Worm (Caenorhabditis elegans): ENCODE results near the gene C44B7.11.
A peak's percentile ranks its signal among the peaks of the same experiment; 100 is the strongest.

The C44B7.11 gene

ce11 chrII:6936528-6936927, 39.2 kb upstream of the C44B7.11 start:
- TF ChIP-seq nhr-80 (tag; optimal IDR thresholded peaks at IDR 0.05), result peak; percentile 38
- TF ChIP-seq nfyb-1 (GFP tag; IDR thresholded peaks at IDR 0.05), result no peak

ce11 chrII:6935975-6936374, 38.6 kb upstream of the C44B7.11 start:
- TF ChIP-seq mcd-1 (GFP tag; IDR thresholded peaks at IDR 0.05) (no peak), mxl-1 (tag; optimal IDR thresholded peaks at IDR 0.05) (no peak), nhr-80 (tag; optimal IDR thresholded peaks at IDR 0.05) (peak; percentile 2)

ce11 chrII:6934729-6935128, 37.4 kb upstream of the C44B7.11 start:
- TF ChIP-seq Y56A3A.18 (GFP tag; IDR thresholded peaks at IDR 0.05), result no peak
- no peak for TF ChIP-seq rcor-1 (GFP tag; IDR thresholded peaks at IDR 0.05)
- no peak for TF ChIP-seq madf-8 (GFP tag; conservative IDR thresholded peaks at IDR 0.05)
- TF ChIP-seq repo-1 (tag; optimal IDR thresholded peaks at IDR 0.05), result no peak
- no peak for TF ChIP-seq K11D2.4 (GFP tag; IDR thresholded peaks at IDR 0.05)
- no peak for TF ChIP-seq T07F8.4 (tag; optimal IDR thresholded peaks at IDR 0.05)
- no peak for TF ChIP-seq lin-26 (GFP tag; IDR thresholded peaks at IDR 0.05)
- no peak for TF ChIP-seq sea-2 (GFP tag; IDR thresholded peaks at IDR 0.05)
- no peak for TF ChIP-seq Y95B8A.8 (GFP tag; IDR thresholded peaks at IDR 0.05)
- no peak for TF ChIP-seq mes-4 (tag; optimal IDR thresholded peaks at IDR 0.05)
- TF ChIP-seq F33H1.4 (GFP tag; IDR thresholded peaks at IDR 0.05), result no peak
- TF ChIP-seq attf-5 (GFP tag; optimal IDR thresholded peaks at IDR 0.05), result no peak
- TF ChIP-seq mel-28 (tag; optimal IDR thresholded peaks at IDR 0.05; ENCODE audit: borderline replicate concordance), result no peak
- TF ChIP-seq F55B11.4 (tag; optimal IDR thresholded peaks at IDR 0.05; ENCODE audit: borderline replicate concordance, insufficient read depth), result no peak
- no peak for TF ChIP-seq attf-3 (GFP tag; conservative IDR thresholded peaks at IDR 0.05)
- no peak for TF ChIP-seq hmg-1.2 (GFP tag; IDR thresholded peaks at IDR 0.05)

- TF ChIP-seq dox-1 (GFP tag; IDR thresholded peaks at IDR 0.05) (no peak), lsl-1 (GFP tag; optimal IDR thresholded peaks at IDR 0.05) (no peak), ztf-18 (tag; optimal IDR thresholded peaks at IDR 0.05) (no peak), nhr-80 (tag; optimal IDR thresholded peaks at IDR 0.05) (peak; percentile 11), egl-44 (GFP tag; IDR thresholded peaks at IDR 0.05) (no peak), tbx-9 (tag; optimal IDR thresholded peaks at IDR 0.05; ENCODE audit: borderline replicate concordance) (no peak)
These were observed 35.6 kb upstream of the C44B7.11 start for ce11 chrII:6932978-6933377.

ce11 chrII:6930072-6930471, 32.7 kb upstream of the C44B7.11 start:
- TF ChIP-seq sptf-2 (GFP tag; optimal IDR thresholded peaks at IDR 0.05) (no peak), hmg-1.2 (GFP tag; IDR thresholded peaks at IDR 0.05) (peak; percentile 17; the same call in 1 of the 2 replicates), B0019.2 (GFP tag; conservative IDR thresholded peaks at IDR 0.05) (no peak), C06A6.2 (GFP tag; conservative IDR thresholded peaks at IDR 0.05) (no peak), die-1 (tag; optimal IDR thresholded peaks at IDR 0.05) (no peak), cebp-1 (GFP tag; IDR thresholded peaks at IDR 0.05) (no peak), cebp-1 (tag; optimal IDR thresholded peaks at IDR 0.05) (peak; percentile 61), unc-62 (GFP tag; optimal IDR thresholded peaks at IDR 0.05) (no peak), B0035.1 (tag; optimal IDR thresholded peaks at IDR 0.05) (no peak), nhr-80 (tag; optimal IDR thresholded peaks at IDR 0.05) (peak; percentile 10)
